Worm (Caenorhabditis elegans) whole organism, mixed stage, embryonic: Measurements from ENCODE around the gene nhr-247.
"Not testable (repeated sequence)": the region's sequence is repeated elsewhere in the genome, so short reads cannot be mapped to it uniquely, and the experiment has no call there.

Source experiments
- bed-3 ChIP-seq: fragments of 200-800 bp; sonication (Bioruptor generic); optimal IDR thresholded peaks from 3 replicates; lab custom pipeline; 2018; ENCODE audit warnings: mild to moderate bottlenecking, missing genetic modification characterization, moderate library complexity, missing compliant biosample characterization
- blmp-1 ChIP-seq: fragments of 150-350 bp; optimal IDR thresholded peaks from 2 replicates; lab custom pipeline; 2014; ENCODE audit warnings: missing biosample characterization, missing genetic modification characterization
- ceh-39 ChIP-seq: fragments of 150-350 bp; optimal IDR thresholded peaks from 2 replicates; lab custom pipeline; 2014; ENCODE audit warnings: missing biosample characterization, missing genetic modification characterization
- ceh-43 ChIP-seq: fragments of 200-800 bp; sonication (Bioruptor generic); optimal IDR thresholded peaks from 2 replicates; lab custom pipeline; 2018; ENCODE audit warnings: mild to moderate bottlenecking, missing genetic modification characterization, moderate library complexity, missing compliant biosample characterization
- ceh-83 ChIP-seq: fragments of 200-800 bp; sonication (Bioruptor generic); optimal IDR thresholded peaks from 2 replicates; lab custom pipeline; 2018; ENCODE audit warnings: mild to moderate bottlenecking, missing genetic modification characterization, missing compliant biosample characterization
- ces-1 ChIP-seq: fragments of 150-350 bp; optimal IDR thresholded peaks from 2 replicates; lab custom pipeline; 2014; ENCODE audit warnings: missing biosample characterization, missing genetic modification reagents, missing genetic modification characterization
- elt-1 ChIP-seq: sonication (generic microtip); optimal IDR thresholded peaks from 2 replicates; lab custom pipeline; 2017; ENCODE audit warnings: missing genetic modification characterization, mild to moderate bottlenecking, missing compliant biosample characterization, antibody characterized with exemption, moderate library complexity, borderline replicate concordance; ENCODE audit not compliant: insufficient read depth
- elt-3 ChIP-seq: fragments of 150-350 bp; optimal IDR thresholded peaks from 2 replicates; lab custom pipeline; 2014; ENCODE audit warnings: missing biosample characterization, missing genetic modification characterization
- flh-1 ChIP-seq: fragments of 200-800 bp; sonication (Bioruptor generic); optimal IDR thresholded peaks from 2 replicates; lab custom pipeline; 2018; ENCODE audit warnings: mild to moderate bottlenecking, missing genetic modification characterization, moderate library complexity, missing compliant biosample characterization
- ham-2 ChIP-seq: fragments of 200-800 bp; sonication (Bioruptor generic); optimal IDR thresholded peaks from 2 replicates; lab custom pipeline; 2018; ENCODE audit warnings: mild to moderate bottlenecking, missing genetic modification characterization, missing compliant biosample characterization
- hlh-1 ChIP-seq: fragments of 150-350 bp; optimal IDR thresholded peaks from 2 replicates; lab custom pipeline; 2014; ENCODE audit warnings: missing biosample characterization, missing genetic modification reagents, missing genetic modification characterization
- lin-13 ChIP-seq: fragments of 150-350 bp; optimal IDR thresholded peaks from 2 replicates; lab custom pipeline; 2014; ENCODE audit warnings: missing biosample characterization, missing genetic modification characterization
- lin-32 ChIP-seq: fragments of 200-800 bp; sonication (Bioruptor generic); optimal IDR thresholded peaks from 2 replicates; lab custom pipeline; 2018; ENCODE audit warnings: mild to moderate bottlenecking, missing genetic modification characterization, missing compliant biosample characterization
- lsy-2 ChIP-seq: fragments of 150-350 bp; optimal IDR thresholded peaks from 2 replicates; lab custom pipeline; 2014; ENCODE audit warnings: missing biosample characterization, missing genetic modification characterization
- mab-5 ChIP-seq: fragments of 150-350 bp; optimal IDR thresholded peaks from 2 replicates; lab custom pipeline; 2014; ENCODE audit warnings: missing biosample characterization, missing genetic modification characterization
- mep-1 ChIP-seq: fragments of 150-350 bp; optimal IDR thresholded peaks from 2 replicates; lab custom pipeline; 2017; ENCODE audit warnings: missing biosample characterization, missing genetic modification reagents, missing genetic modification characterization, inconsistent platforms
- mls-2 ChIP-seq: sonication (generic microtip); optimal IDR thresholded peaks from 2 replicates; lab custom pipeline; 2016; ENCODE audit warnings: mild to moderate bottlenecking, missing genetic modification characterization, moderate library complexity, missing compliant biosample characterization
- nhr-12 ChIP-seq: fragments of 150-350 bp; optimal IDR thresholded peaks from 2 replicates; lab custom pipeline; 2014; ENCODE audit warnings: missing biosample characterization, missing genetic modification characterization
- nhr-2 ChIP-seq: fragments of 150-350 bp; optimal IDR thresholded peaks from 2 replicates; lab custom pipeline; 2014; ENCODE audit warnings: missing biosample characterization, missing genetic modification characterization
- nhr-237 ChIP-seq: fragments of 150-350 bp; optimal IDR thresholded peaks from 2 replicates; lab custom pipeline; 2014; ENCODE audit warnings: missing biosample characterization, missing genetic modification characterization
- nhr-76 ChIP-seq: sonication (generic microtip); optimal IDR thresholded peaks from 2 replicates; lab custom pipeline; 2017; ENCODE audit warnings: missing biosample characterization, missing genetic modification characterization
- pha-4 ChIP-seq: fragments of 150-350 bp; optimal IDR thresholded peaks from 2 replicates; lab custom pipeline; 2018; ENCODE audit warnings: missing biosample characterization, missing genetic modification reagents, missing genetic modification characterization
- sem-2 ChIP-seq: fragments of 200-800 bp; sonication (Bioruptor generic); optimal IDR thresholded peaks from 2 replicates; lab custom pipeline; 2018; ENCODE audit warnings: mild to moderate bottlenecking, missing genetic modification characterization, missing compliant biosample characterization
- snpc-4 ChIP-seq: fragments of 150-350 bp; optimal IDR thresholded peaks from 2 replicates; lab custom pipeline; 2014; ENCODE audit warnings: missing biosample characterization, missing genetic modification characterization
- tbx-8 ChIP-seq: fragments of 200-800 bp; sonication (Bioruptor generic); optimal IDR thresholded peaks from 2 replicates; lab custom pipeline; 2018; ENCODE audit warnings: mild to moderate bottlenecking, missing genetic modification characterization, moderate library complexity, missing compliant biosample characterization
- unc-120 ChIP-seq: sonication (generic microtip); optimal IDR thresholded peaks from 2 replicates; lab custom pipeline; 2017; ENCODE audit warnings: missing genetic modification characterization, missing compliant biosample characterization; ENCODE audit not compliant: poor library complexity, severe bottlenecking
- unc-39 ChIP-seq: fragments of 150-350 bp; optimal IDR thresholded peaks from 2 replicates; lab custom pipeline; 2014; ENCODE audit warnings: missing biosample characterization, missing genetic modification characterization
- unc-62 ChIP-seq: fragments of 150-350 bp; optimal IDR thresholded peaks from 2 replicates; lab custom pipeline; 2014; ENCODE audit warnings: missing biosample characterization, missing genetic modification reagents, missing genetic modification characterization
- ztf-11 ChIP-seq: fragments of 150-350 bp; optimal IDR thresholded peaks from 2 replicates; lab custom pipeline; 2014; ENCODE audit warnings: missing biosample characterization, missing genetic modification characterization

nhr-247 gene

DNA sequence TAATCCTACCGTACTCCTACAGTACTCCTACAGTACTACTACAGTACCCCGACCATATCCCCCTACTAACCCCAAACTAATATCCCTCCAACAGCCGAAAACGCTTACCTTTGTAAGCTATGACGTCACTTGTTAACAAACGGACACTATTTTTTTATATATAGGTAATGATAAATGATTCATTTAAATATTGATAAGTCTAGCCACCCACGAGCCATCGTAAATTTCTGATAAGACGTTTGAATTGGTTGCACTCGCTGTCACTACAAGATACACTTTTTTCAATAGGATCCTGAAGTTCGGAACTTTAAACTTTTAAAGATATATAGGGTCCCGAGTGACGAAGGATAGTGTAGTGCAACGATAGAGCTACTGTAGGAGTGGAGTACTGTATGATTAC lies at the start of gene nhr-247:
TSS of gene nhr-247 (plus strand) at position 330 of the 400 bp plus-strand sequence.
- TF ChIP-seq nhr-12 (tag; lab: Kevin White, UChicago); ham-2; nhr-237 (tag; lab: Kevin White, UChicago): not testable (repeated sequence)

DNA sequence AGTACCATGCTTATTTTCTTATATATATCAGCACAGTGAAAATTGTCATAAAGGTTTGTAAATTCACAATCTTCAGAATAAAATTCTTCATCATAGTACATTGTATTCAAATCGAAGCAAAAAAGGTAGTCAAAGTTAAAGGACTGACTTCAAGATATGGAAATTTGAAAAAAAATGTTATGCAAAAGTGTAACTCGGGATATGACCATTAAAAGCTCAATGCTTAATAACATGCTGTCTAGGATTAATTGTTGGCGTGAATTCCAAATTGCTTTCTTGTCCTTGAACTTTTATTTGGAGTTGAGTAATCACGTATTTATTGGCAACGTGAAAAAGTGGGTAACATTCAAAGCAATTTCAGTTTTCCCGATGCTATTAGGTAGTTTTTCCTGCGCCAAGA lies 48.0 kb upstream of the nhr-247 start, which contains the start of gene srw-16:
TSS of gene srw-16 (minus strand) at position 101 of the 400 bp plus-strand sequence.
- TF ChIP-seq unc-120 (tag; lab: Kevin White, UChicago) (no peak), elt-1 (tag; lab: Kevin White, UChicago) (no peak), nhr-76 (tag; lab: Kevin White, UChicago) (no peak), flh-1 (GFP tag; lab: Kevin White, UChicago) (no peak), sem-2 (GFP tag; lab: Kevin White, UChicago) (no peak), nhr-2 (tag; lab: Kevin White, UChicago) (no peak), unc-39 (no peak), hlh-1 (tag; lab: Kevin White, UChicago) (no peak), unc-62 (GFP tag; lab: Kevin White, UChicago) (no peak), ces-1 (GFP tag; lab: Kevin White, UChicago) (no peak), pha-4 (tag; lab: Kevin White, UChicago) (no peak), lsy-2 (no peak), ceh-83 (GFP tag; lab: Kevin White, UChicago) (no peak), blmp-1 (tag; lab: Kevin White, UChicago) (no peak), ztf-11 (tag; lab: Kevin White, UChicago) (no peak), lin-13 (tag; lab: Kevin White, UChicago) (no peak), nhr-237 (tag; lab: Kevin White, UChicago) (no peak), bed-3 (no peak)
- TF ChIP-seq, all 35 proteins: peak for 0

DNA sequence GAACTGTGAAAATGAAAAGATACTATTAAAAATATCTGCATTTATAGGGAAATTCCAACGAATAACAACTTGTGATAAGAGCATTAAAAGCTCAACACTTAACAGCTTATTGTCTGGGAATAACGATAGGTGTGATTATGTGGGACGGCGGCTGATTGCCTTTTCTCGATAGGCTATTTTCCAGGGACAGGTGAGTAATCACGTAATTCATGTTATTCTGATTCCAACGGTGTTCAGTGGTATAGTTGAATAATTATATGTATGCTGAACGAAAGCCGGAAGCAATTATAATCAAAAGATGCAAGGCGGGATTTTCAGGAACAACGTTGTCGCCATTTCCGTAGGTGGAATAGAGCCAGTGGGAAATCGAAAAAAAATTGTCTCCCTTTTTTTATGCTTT lies 45.9 kb upstream of the nhr-247 start, which contains the start of gene srw-17:
TSS of gene srw-17 (minus strand) at position 101 of the 400 bp plus-strand sequence.
- TF ChIP-seq nhr-2 (tag; lab: Kevin White, UChicago) (no peak), ceh-83 (GFP tag; lab: Kevin White, UChicago) (no peak)

DNA sequence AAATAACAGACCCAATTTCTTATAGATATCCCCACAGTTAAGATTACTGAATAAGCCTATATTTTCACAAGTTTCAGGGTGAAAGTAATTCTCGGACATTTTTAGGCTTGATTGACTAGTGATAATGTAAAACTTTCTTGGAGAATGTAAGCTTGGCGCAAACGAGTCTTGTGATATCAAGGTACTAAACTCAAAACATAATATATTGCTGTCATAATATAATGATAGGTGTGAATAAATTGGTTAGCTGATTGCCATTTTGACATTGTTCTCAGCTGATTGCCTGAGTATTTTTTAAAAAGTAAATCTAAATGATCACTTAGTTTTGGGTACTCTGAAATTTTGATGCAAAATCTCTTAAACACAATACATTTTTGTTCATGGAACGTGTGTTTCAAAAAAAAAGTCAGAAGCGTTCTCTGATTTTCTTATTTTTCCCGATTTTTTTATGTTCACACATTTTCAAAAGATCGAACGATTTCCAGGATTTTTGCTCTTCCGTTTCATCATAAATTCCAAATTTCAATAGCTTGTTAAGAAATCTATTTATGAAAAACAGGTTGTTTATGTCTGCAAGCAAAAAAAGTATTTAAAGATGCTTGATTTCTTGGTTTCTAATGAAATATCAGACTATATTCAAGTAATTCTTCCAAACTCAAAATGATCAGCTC lies 41.4 kb upstream of the nhr-247 start, which contains the start of the genes srw-19 and srx-51:
TSS of gene srw-19 (minus strand) at position 101 of the 671 bp plus-strand sequence.
TSS of gene srx-51 (plus strand) at position 621 of the 671 bp plus-strand sequence.
- no peak for TF ChIP-seq blmp-1 (tag; lab: Kevin White, UChicago)

DNA sequence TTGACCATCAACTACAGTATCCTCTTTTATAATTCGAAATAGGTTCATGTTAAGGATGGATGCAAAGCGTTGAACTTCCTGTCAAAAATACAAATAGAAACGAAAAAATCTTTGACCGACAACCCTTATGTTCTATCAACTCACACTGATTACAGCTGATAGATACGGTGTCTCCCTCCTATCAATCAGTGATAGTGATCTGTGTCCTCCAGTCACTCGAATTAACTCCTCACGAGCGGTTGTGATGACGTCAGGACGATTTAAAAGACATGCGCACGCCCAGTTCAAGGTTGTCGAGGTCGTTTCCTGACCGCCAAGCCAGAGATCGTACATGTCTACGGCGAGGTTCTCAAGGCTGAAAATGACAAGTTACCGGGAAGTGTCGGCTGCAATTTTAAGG lies 36.8 kb upstream of the nhr-247 start:
- TF ChIP-seq ceh-39 (no peak), bed-3 (no peak)

DNA sequence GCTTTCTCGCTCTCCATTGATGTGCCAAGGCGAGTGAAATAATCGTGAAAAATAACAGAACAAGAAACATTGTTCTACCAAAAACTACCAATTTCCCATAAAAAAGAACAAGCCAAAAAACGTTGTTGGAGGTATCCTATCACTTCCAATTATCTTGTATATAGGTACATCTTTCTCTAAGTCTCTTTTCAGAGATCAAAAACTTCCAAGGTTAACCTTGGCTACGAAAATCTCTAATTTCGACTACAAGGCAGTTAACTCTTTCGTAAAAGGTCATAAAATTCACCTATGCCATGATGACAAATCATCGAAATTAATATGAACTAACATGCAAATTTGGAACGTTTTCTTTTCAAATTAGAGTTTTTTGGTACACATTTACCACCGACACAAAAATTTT lies 34.9 kb upstream of the nhr-247 start, which contains the start of gene cyp-34A1:
TSS of gene cyp-34A1 (minus strand) at position 101 of the 400 bp plus-strand sequence.
- TF ChIP-seq bed-3 = no peak

DNA sequence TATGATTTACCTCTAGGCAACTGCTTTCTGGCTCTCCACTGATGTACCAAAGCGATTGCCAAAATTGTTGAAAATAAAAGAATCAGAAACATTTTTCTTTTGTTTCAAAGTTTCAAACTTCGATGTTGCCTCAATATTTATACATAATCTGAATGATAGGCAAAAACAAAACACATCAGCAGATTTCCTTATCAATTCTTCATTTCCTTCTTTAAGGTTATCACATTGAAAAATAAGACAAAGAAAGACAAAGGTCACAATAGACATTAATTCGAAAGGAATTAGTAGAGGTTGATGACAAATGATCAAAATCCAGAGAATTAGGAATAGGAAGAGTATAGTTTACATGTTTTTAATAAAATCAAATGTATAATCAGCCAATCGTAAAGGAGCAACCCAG lies 31.8 kb upstream of the nhr-247 start, which contains the start of gene cyp-34A2:
TSS of gene cyp-34A2 (minus strand) at position 101 of the 400 bp plus-strand sequence.
- no peak for TF ChIP-seq mep-1
- no peak for TF ChIP-seq ztf-11 (tag; lab: Kevin White, UChicago)
- TF ChIP-seq elt-3 (tag; lab: Kevin White, UChicago) = no peak
- TF ChIP-seq mab-5 (tag; lab: Kevin White, UChicago) = no peak
- TF ChIP-seq lsy-2 = no peak
- TF ChIP-seq tbx-8 (GFP tag; lab: Kevin White, UChicago) = no peak
- no peak for TF ChIP-seq lin-32 (GFP tag; lab: Kevin White, UChicago)
- TF ChIP-seq snpc-4 (tag; lab: Kevin White, UChicago) = no peak
- no peak for TF ChIP-seq flh-1 (GFP tag; lab: Kevin White, UChicago)
- no peak for TF ChIP-seq ceh-43
- TF ChIP-seq unc-39 = no peak
- TF ChIP-seq unc-62 (GFP tag; lab: Kevin White, UChicago) = no peak
- no peak for TF ChIP-seq mls-2 (tag; lab: Kevin White, UChicago)
